Worm (Caenorhabditis elegans): ENCODE data around the gene K08D9.10.

DNA sequence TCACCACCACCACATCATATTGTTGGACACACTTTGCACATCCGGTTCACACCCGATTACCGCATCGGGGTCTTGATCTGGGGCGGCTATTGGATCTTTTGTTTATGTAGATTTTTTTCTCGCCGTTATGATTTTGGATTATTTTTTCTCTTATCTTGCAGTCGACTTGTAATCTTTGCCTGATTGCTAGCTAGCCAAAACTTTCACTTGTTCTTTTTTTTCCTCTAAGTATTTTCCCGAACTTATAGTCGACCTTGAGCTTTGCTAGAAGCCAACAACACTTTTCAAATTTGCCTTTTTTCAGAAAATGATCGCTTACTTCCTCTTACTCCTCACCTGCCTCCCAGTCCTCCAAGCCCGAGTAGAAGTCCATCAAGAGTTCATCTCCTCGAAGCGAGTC is 42.7 kb upstream of the K08D9.10 start, which contains the start of gene lag-2:
- TF ChIP-seq ets-7 (tag; optimal IDR thresholded peaks at IDR 0.05) (no peak), flt-1 (GFP tag; IDR thresholded peaks at IDR 0.05) (no peak), hmg-4 (GFP tag; optimal IDR thresholded peaks at IDR 0.05) (no peak), ama-1 (optimal IDR thresholded peaks at IDR 0.05) (no peak), B0310.2 (tag; optimal IDR thresholded peaks at IDR 0.05) (no peak), tbx-11 (GFP tag; IDR thresholded peaks at IDR 0.05) (no peak), hnd-1 (tag; optimal IDR thresholded peaks at IDR 0.05) (no peak)

Measured in whole organism, early embryonic.